Fruit fly (Drosophila melanogaster): ENCODE data around the gene pns.

Gene pns

dm6 chr3L:1577338-1577737, 40.4 kb downstream of the pns start (continued):
- TF ChIP-seq stwl (tag; optimal IDR thresholded peaks at IDR 0.05) (no peak), CG12071 (GFP tag; optimal IDR thresholded peaks at IDR 0.05) (no peak), cato (GFP tag; optimal IDR thresholded peaks at IDR 0.05; ENCODE audit: borderline replicate concordance) (no peak), onecut (GFP tag; IDR thresholded peaks at IDR 0.05) (peak; percentile 98), usp (GFP tag; optimal IDR thresholded peaks at IDR 0.05) (no peak), HHEX (GFP tag; optimal IDR thresholded peaks at IDR 0.05) (no peak), CG13123 (GFP tag; optimal IDR thresholded peaks at IDR 0.05) (no peak), Trl (optimal IDR thresholded peaks at IDR 0.05) (peak; percentile 39 to 42), Trl (GFP tag; optimal IDR thresholded peaks at IDR 0.05) (no peak), CG11695 (GFP tag; IDR thresholded peaks at IDR 0.05) (no peak), D (optimal IDR thresholded peaks at IDR 0.05) (no peak), D (GFP tag; optimal IDR thresholded peaks at IDR 0.05) (no peak), gce (GFP tag; IDR thresholded peaks at IDR 0.05) (no peak), CG2202 (tag; optimal IDR thresholded peaks at IDR 0.05) (no peak), sens-2 (GFP tag; IDR thresholded peaks at IDR 0.05) (no peak), Optix (GFP tag; IDR thresholded peaks at IDR 0.05) (no peak), Jarid2 (GFP tag; optimal IDR thresholded peaks at IDR 0.05) (peak; percentile 9), Stat92E (GFP tag; optimal IDR thresholded peaks at IDR 0.05) (no peak)

- TF ChIP-seq ac (GFP tag; optimal IDR thresholded peaks at IDR 0.05) (no peak), Bgb (GFP tag; IDR thresholded peaks at IDR 0.05; ENCODE audit: partially characterized antibody) (no peak), CTCF (GFP tag; optimal IDR thresholded peaks at IDR 0.05) (peak; percentile 47), Med (GFP tag) (peak; percentile 93), ems (GFP tag; optimal IDR thresholded peaks at IDR 0.05) (no peak), Trl (optimal IDR thresholded peaks at IDR 0.05) (no peak), Trl (GFP tag; optimal IDR thresholded peaks at IDR 0.05) (no peak), CG12769 (tag; optimal IDR thresholded peaks at IDR 0.05) (no peak), usp (GFP tag; optimal IDR thresholded peaks at IDR 0.05) (no peak), CG17361 (GFP tag; IDR thresholded peaks at IDR 0.05) (peak; percentile 44; the same call in 2 of the 3 replicates), CG2120 (GFP tag; optimal IDR thresholded peaks at IDR 0.05) (peak; percentile 53), Oaz (GFP tag; IDR thresholded peaks at IDR 0.05) (no peak), CG6854 (GFP tag; optimal IDR thresholded peaks at IDR 0.05) (peak; percentile 28), az2 (GFP tag; optimal IDR thresholded peaks at IDR 0.05) (peak; percentile 22), CG4404 (GFP tag; IDR thresholded peaks at IDR 0.05) (no peak), CG18764 (GFP tag; optimal IDR thresholded peaks at IDR 0.05) (peak; percentile 14), zfh1 (GFP tag; IDR thresholded peaks at IDR 0.05) (peak; percentile 54; the same call in 2 of the 3 replicates), dysf (GFP tag; IDR thresholded peaks at IDR 0.05) (peak; percentile 62; the same call in 2 of the 3 replicates), CG7556 (GFP tag; optimal IDR thresholded peaks at IDR 0.05) (peak; percentile 19), Mrtf (GFP tag; IDR thresholded peaks at IDR 0.05) (0 out of 3 replicates have a peak, but pooled peaks have one; percentile 36), CG3995 (GFP tag; optimal IDR thresholded peaks at IDR 0.05) (no peak), CG15696 (tag; optimal IDR thresholded peaks at IDR 0.05) (peak; percentile 54), grau (tag; optimal IDR thresholded peaks at IDR 0.05) (peak; percentile 80), fu2 (GFP tag; optimal IDR thresholded peaks at IDR 0.05) (no peak), CG10654 (GFP tag; optimal IDR thresholded peaks at IDR 0.05) (peak; percentile 24), maf-S (GFP tag; optimal IDR thresholded peaks at IDR 0.05) (no peak), BEAF-32 (GFP tag; optimal IDR thresholded peaks at IDR 0.05) (no peak), CG31365 (tag; optimal IDR thresholded peaks at IDR 0.05) (no peak), CG4730 (GFP tag; IDR thresholded peaks at IDR 0.05) (no peak), CG30403 (GFP tag; optimal IDR thresholded peaks at IDR 0.05) (peak; percentile 16), tna (GFP tag; IDR thresholded peaks at IDR 0.05; ENCODE audit: partially characterized antibody) (no peak), CG3847 (GFP tag; IDR thresholded peaks at IDR 0.05) (no peak; the same call in 1 of the 2 replicates), CG4282 (GFP tag; optimal IDR thresholded peaks at IDR 0.05) (no peak), Dfd (GFP tag; optimal IDR thresholded peaks at IDR 0.05) (no peak), vvl (GFP tag; IDR thresholded peaks at IDR 0.05) (peak; percentile 40; the same call in 1 of the 2 replicates), C15 (GFP tag; IDR thresholded peaks at IDR 0.05) (no peak), vfl (GFP tag; optimal IDR thresholded peaks at IDR 0.05) (no peak)
These were observed 41.5 kb downstream of the pns start for dm6 chr3L:1578391-1578948.

Data from whole organism, embryonic.